Worm (Caenorhabditis elegans): Measurements from ENCODE around the gene Y69A2AR.16.

ce11 chrIV:2552276-2552675 lies 54.7 kb downstream of the Y69A2AR.16 start:
- TF ChIP-seq aha-1 (tag) (no peak), zag-1 (tag; optimal IDR thresholded peaks at IDR 0.05) (no peak), F49E8.2 (tag; optimal IDR thresholded peaks at IDR 0.05; ENCODE audit: borderline replicate concordance) (no peak), nhr-25 (tag; optimal IDR thresholded peaks at IDR 0.05; ENCODE audit: borderline replicate concordance, insufficient read depth) (no peak), ceh-82 (tag; optimal IDR thresholded peaks at IDR 0.05) (no peak)
